Worm (Caenorhabditis elegans): ENCODE results near the gene sri-39.
A peak's percentile ranks its signal among the peaks of the same experiment; 100 is the strongest.

sri-39 gene

ce11 chrII:2638062-2638461 is 50.8 kb downstream of the sri-39 start, which contains the start of gene F22E5.9:
TSS of gene F22E5.9 (plus strand) at chrII:2638388.
- TF ChIP-seq mcd-1 (GFP tag; IDR thresholded peaks at IDR 0.05) (peak; percentile 85), dpl-1 (GFP tag; optimal IDR thresholded peaks at IDR 0.05) (peak; percentile 54), lin-54 (GFP tag; optimal IDR thresholded peaks at IDR 0.05) (peak; percentile 50), cebp-2 (GFP tag; IDR thresholded peaks at IDR 0.05) (no peak), efl-1 (GFP tag; optimal IDR thresholded peaks at IDR 0.05) (peak; percentile 30)

Data from whole organism, young adult.